Fruit fly (Drosophila melanogaster) whole organism, wandering third instar larva: ENCODE measurements around the gene CG44006.

ENCODE experiments used
- CrebA ChIP-seq: fragments of 200-800 bp; sonication (Bioruptor generic); optimal IDR thresholded peaks from 2 replicates; lab custom pipeline; 2016; ENCODE audit warnings: missing biosample characterization, mild to moderate bottlenecking, missing genetic modification characterization, borderline replicate concordance
- HLH106 ChIP-seq: fragments of 200-800 bp; optimal IDR thresholded peaks from 3 replicates; lab custom pipeline; 2019; ENCODE audit warnings: missing biosample characterization, mild to moderate bottlenecking, missing genetic modification characterization, moderate library complexity
- Jra ChIP-seq: sonication (Bioruptor generic); optimal IDR thresholded peaks from 2 replicates; lab custom pipeline; 2016; ENCODE audit warnings: missing biosample characterization, missing genetic modification characterization
- dmrt93B ChIP-seq: fragments of 200-800 bp; sonication (Bioruptor generic); optimal IDR thresholded peaks from 2 replicates; lab custom pipeline; 2018; ENCODE audit warnings: missing biosample characterization, mild to moderate bottlenecking, missing genetic modification characterization
- ey ChIP-seq: fragments of 200-800 bp; sonication (Bioruptor generic); optimal IDR thresholded peaks from 2 replicates; lab custom pipeline; 2016; ENCODE audit warnings: missing biosample characterization, missing genetic modification characterization
- fru ChIP-seq: fragments of 200-800 bp; sonication (Bioruptor generic); optimal IDR thresholded peaks from 3 replicates; lab custom pipeline; 2016; ENCODE audit warnings: missing biosample characterization, mild to moderate bottlenecking, missing genetic modification characterization
- h ChIP-seq: fragments of 200-800 bp; sonication (Bioruptor generic); optimal IDR thresholded peaks from 3 replicates; lab custom pipeline; 2016; ENCODE audit warnings: missing biosample characterization, mild to moderate bottlenecking, missing genetic modification characterization
- pan ChIP-seq: fragments of >200 bp; optimal IDR thresholded peaks from 2 replicates; lab custom pipeline; 2017
- rgr ChIP-seq: fragments of 200-800 bp; sonication (Bioruptor generic); optimal IDR thresholded peaks from 3 replicates; lab custom pipeline; 2016; ENCODE audit warnings: missing biosample characterization, mild to moderate bottlenecking, missing genetic modification characterization

- no peak for TF ChIP-seq dmrt93B (GFP tag; lab: Kevin White, UChicago)
- no peak for TF ChIP-seq h
- no peak for TF ChIP-seq HLH106
- peak; percentile 51 for TF ChIP-seq fru (GFP tag; lab: Kevin White, UChicago)
- TF ChIP-seq CrebA = no peak
- no peak for TF ChIP-seq pan (lab: Kevin White, UChicago)
- TF ChIP-seq Jra (GFP tag; lab: Kevin White, UChicago) = no peak
- no peak for TF ChIP-seq rgr (GFP tag; lab: Kevin White, UChicago)
- no peak for TF ChIP-seq ey (GFP tag; lab: Kevin White, UChicago)
Observed at dm6 chr3L:18078614-18079013, 8.7 kb upstream of the CG44006 start.
